Worm (Caenorhabditis elegans) whole organism, L1 larva: ENCODE measurements around the gene Y17G7B.3.

Experiments used
- C34B4.2 ChIP-seq: sonication (generic microtip); optimal IDR thresholded peaks from 2 replicates; lab custom pipeline; 2017; ENCODE audit warnings: mild to moderate bottlenecking, missing genetic modification characterization, missing compliant biosample characterization
- F16B12.6 ChIP-seq: fragments of 150-350 bp; optimal IDR thresholded peaks from 2 replicates; lab custom pipeline; 2014; ENCODE audit warnings: missing biosample characterization, missing genetic modification characterization
- Y116A8C.19 ChIP-seq: sonication (generic microtip); optimal IDR thresholded peaks from 2 replicates; lab custom pipeline; 2016; ENCODE audit warnings: missing compliant biosample characterization, missing genetic modification characterization, borderline replicate concordance
- alr-1 ChIP-seq: fragments of 200-800 bp; sonication (Bioruptor generic); optimal IDR thresholded peaks from 2 replicates; lab custom pipeline; 2018; ENCODE audit warnings: borderline replicate concordance, mild to moderate bottlenecking, missing genetic modification characterization, missing compliant biosample characterization
- aly-2 ChIP-seq: fragments of 150-350 bp; optimal IDR thresholded peaks from 2 replicates; lab custom pipeline; 2014; ENCODE audit warnings: missing biosample characterization, missing genetic modification characterization
- ama-1 ChIP-seq: fragments of 150-350 bp; optimal IDR thresholded peaks from 2 replicates; lab custom pipeline; 2014
- ceh-63 ChIP-seq: fragments of 200-800 bp; sonication (Bioruptor generic); optimal IDR thresholded peaks from 2 replicates; lab custom pipeline; 2018; ENCODE audit warnings: mild to moderate bottlenecking, missing genetic modification characterization, missing compliant biosample characterization
- ceh-8 ChIP-seq: fragments of 200-800 bp; sonication (Bioruptor generic); optimal IDR thresholded peaks from 2 replicates; lab custom pipeline; 2018; ENCODE audit warnings: mild to moderate bottlenecking, missing genetic modification characterization, moderate library complexity, missing compliant biosample characterization
- dpl-1 ChIP-seq, 3 experiments: fragments of 150-350 bp in 2 of 3; sonication (generic microtip) in 1 of 3; optimal IDR thresholded peaks; 2 replicates each; lab custom pipeline; 2014 to 2017; ENCODE audit warnings: missing biosample characterization in 3 of 3, missing genetic modification characterization in 3 of 3, missing genetic modification reagents in 3 of 3
- efl-1 ChIP-seq, 4 experiments: fragments of 150-350 bp; optimal IDR thresholded peaks in 3 of 4; peaks in 1 of 4; 1 replicate in 1 of 4; 2 replicates in 3 of 4; lab custom pipeline; 2014; ENCODE audit warnings: missing biosample characterization in 2 of 4, missing genetic modification characterization in 2 of 4, missing genetic modification reagents in 2 of 4
- ets-5 ChIP-seq: fragments of 200-800 bp; sonication (Bioruptor generic); IDR thresholded peaks from 2 replicates; pipeline ENCODE4 v1.3.6; 2022; ENCODE audit warnings: missing genetic modification characterization, missing compliant biosample characterization
- fkh-10 ChIP-seq: sonication (generic microtip); optimal IDR thresholded peaks from 2 replicates; lab custom pipeline; 2017; ENCODE audit warnings: missing biosample characterization, missing genetic modification reagents, missing genetic modification characterization
- fkh-4 ChIP-seq: sonication (generic microtip); optimal IDR thresholded peaks from 2 replicates; lab custom pipeline; 2016; ENCODE audit warnings: missing compliant biosample characterization, missing genetic modification characterization, borderline replicate concordance
- fkh-8 ChIP-seq: sonication (generic microtip); optimal IDR thresholded peaks from 2 replicates; lab custom pipeline; 2016; ENCODE audit warnings: mild to moderate bottlenecking, missing genetic modification characterization, missing compliant biosample characterization
- fos-1 ChIP-seq: fragments of 150-350 bp; optimal IDR thresholded peaks from 2 replicates; lab custom pipeline; 2014; ENCODE audit warnings: missing biosample characterization, missing genetic modification characterization
- grh-1 ChIP-seq: fragments of 200-800 bp; sonication (Bioruptor generic); IDR thresholded peaks from 2 replicates; pipeline ENCODE4 v1.3.6; 2022; ENCODE audit warnings: missing genetic modification reagents, missing genetic modification characterization, missing compliant biosample characterization
- hlh-17 ChIP-seq: fragments of 200-800 bp; sonication (Bioruptor generic); optimal IDR thresholded peaks from 2 replicates; lab custom pipeline; 2018; ENCODE audit warnings: missing genetic modification characterization, mild to moderate bottlenecking, missing compliant biosample characterization, moderate library complexity, borderline replicate concordance
- hlh-4 ChIP-seq: sonication (generic microtip); optimal IDR thresholded peaks from 2 replicates; lab custom pipeline; 2016; ENCODE audit warnings: mild to moderate bottlenecking, missing genetic modification characterization, missing compliant biosample characterization
- irx-1 ChIP-seq: sonication (generic microtip); optimal IDR thresholded peaks from 2 replicates; lab custom pipeline; 2016; ENCODE audit warnings: missing genetic modification characterization, missing compliant biosample characterization
- isw-1 ChIP-seq: fragments of 200-800 bp; sonication (Bioruptor generic); IDR thresholded peaks from 2 replicates; pipeline ENCODE4 v1.3.6; 2022; ENCODE audit warnings: missing genetic modification characterization, missing compliant biosample characterization
- lin-13 ChIP-seq: fragments of 150-350 bp; optimal IDR thresholded peaks from 2 replicates; lab custom pipeline; 2014; ENCODE audit warnings: missing biosample characterization, missing genetic modification reagents, missing genetic modification characterization
- lin-15B ChIP-seq: fragments of 150-350 bp; sonication (generic microtip); optimal IDR thresholded peaks from 3 replicates; lab custom pipeline; 2014; ENCODE audit warnings: missing biosample characterization, missing genetic modification characterization
- lin-39 ChIP-seq: fragments of 150-350 bp; optimal IDR thresholded peaks from 2 replicates; lab custom pipeline; 2014; ENCODE audit warnings: missing biosample characterization, missing genetic modification reagents, missing genetic modification characterization
- lsy-2 ChIP-seq, 2 experiments: fragments of 150-350 bp; optimal IDR thresholded peaks; 2 replicates each; lab custom pipeline; 2014; ENCODE audit warnings: missing biosample characterization in 2 of 2, missing genetic modification characterization in 2 of 2
- mef-2 ChIP-seq: fragments of 150-350 bp; optimal IDR thresholded peaks from 2 replicates; lab custom pipeline; 2014; ENCODE audit warnings: missing biosample characterization, missing genetic modification characterization
- mep-1 ChIP-seq: fragments of 150-350 bp; optimal IDR thresholded peaks from 2 replicates; lab custom pipeline; 2014; ENCODE audit warnings: missing biosample characterization, missing genetic modification characterization
- nhr-71 ChIP-seq: sonication (generic microtip); optimal IDR thresholded peaks from 2 replicates; lab custom pipeline; 2016; ENCODE audit warnings: mild to moderate bottlenecking, missing genetic modification characterization, moderate library complexity, missing compliant biosample characterization
- nhr-76 ChIP-seq: sonication (generic microtip); optimal IDR thresholded peaks from 2 replicates; lab custom pipeline; 2017; ENCODE audit warnings: missing biosample characterization, missing genetic modification characterization
- nhr-77 ChIP-seq: fragments of 150-350 bp; optimal IDR thresholded peaks from 2 replicates; lab custom pipeline; 2014; ENCODE audit warnings: missing biosample characterization, missing genetic modification characterization
- nhr-84 ChIP-seq: sonication (generic microtip); optimal IDR thresholded peaks from 2 replicates; lab custom pipeline; 2017; ENCODE audit warnings: missing biosample characterization, missing genetic modification characterization
- nhr-85 ChIP-seq: sonication (generic microtip); peaks from one replicate; lab custom pipeline; 2016; ENCODE audit warnings: missing genetic modification characterization, inconsistent platforms, missing compliant biosample characterization
- pax-3 ChIP-seq: fragments of 200-800 bp; sonication (Bioruptor generic); optimal IDR thresholded peaks from 2 replicates; lab custom pipeline; 2018; ENCODE audit warnings: mild to moderate bottlenecking, missing genetic modification characterization, moderate library complexity, missing compliant biosample characterization
- pqm-1 ChIP-seq: sonication (generic microtip); optimal IDR thresholded peaks from 3 replicates; lab custom pipeline; 2017; ENCODE audit warnings: missing biosample characterization, missing genetic modification characterization
- snpc-4 ChIP-seq: fragments of 150-350 bp; optimal IDR thresholded peaks from 2 replicates; lab custom pipeline; 2014; ENCODE audit warnings: missing biosample characterization, missing genetic modification characterization
- snu-23 ChIP-seq: sonication (generic microtip); optimal IDR thresholded peaks from 2 replicates; lab custom pipeline; 2016; ENCODE audit warnings: missing genetic modification characterization, missing compliant biosample characterization
- sox-4 ChIP-seq: sonication (generic microtip); optimal IDR thresholded peaks from 2 replicates; lab custom pipeline; 2016; ENCODE audit warnings: missing genetic modification characterization, missing compliant biosample characterization
- sptf-1 ChIP-seq: fragments of 150-350 bp; optimal IDR thresholded peaks from 2 replicates; lab custom pipeline; 2014; ENCODE audit warnings: missing biosample characterization, missing genetic modification characterization
- sup-37 ChIP-seq: fragments of 200-800 bp; sonication (Bioruptor generic); optimal IDR thresholded peaks from 2 replicates; lab custom pipeline; 2018; ENCODE audit warnings: mild to moderate bottlenecking, missing genetic modification characterization, missing compliant biosample characterization
- tlp-1 ChIP-seq: fragments of 150-350 bp; optimal IDR thresholded peaks from 2 replicates; lab custom pipeline; 2014; ENCODE audit warnings: missing biosample characterization, missing genetic modification characterization
- unc-130 ChIP-seq: fragments of 150-350 bp; optimal IDR thresholded peaks from 2 replicates; lab custom pipeline; 2017; ENCODE audit warnings: missing biosample characterization, missing genetic modification characterization, inconsistent platforms
- unc-30 ChIP-seq: sonication (generic microtip); optimal IDR thresholded peaks from 2 replicates; lab custom pipeline; 2017; ENCODE audit warnings: missing biosample characterization, missing genetic modification characterization
- unc-62 ChIP-seq: fragments of 150-350 bp; optimal IDR thresholded peaks from 2 replicates; lab custom pipeline; 2014; ENCODE audit warnings: missing biosample characterization, missing genetic modification reagents, missing genetic modification characterization
- unc-86 ChIP-seq: sonication (generic microtip); optimal IDR thresholded peaks from 2 replicates; lab custom pipeline; 2016; ENCODE audit warnings: missing genetic modification characterization, missing compliant biosample characterization
- vab-15 ChIP-seq: sonication (generic microtip); optimal IDR thresholded peaks from 2 replicates; lab custom pipeline; 2017; ENCODE audit warnings: missing genotype, mild to moderate bottlenecking, missing genetic modification characterization, missing compliant biosample characterization
- zag-1 ChIP-seq: fragments of 150-350 bp; optimal IDR thresholded peaks from 2 replicates; lab custom pipeline; 2014; ENCODE audit warnings: missing biosample characterization, missing genetic modification characterization
- ztf-4 ChIP-seq: fragments of 150-350 bp; optimal IDR thresholded peaks from 2 replicates; lab custom pipeline; 2014; ENCODE audit warnings: missing biosample characterization, missing genetic modification characterization

Y17G7B.3 gene

ce11 chrII:12028707-12029106, 39.9 kb downstream of the Y17G7B.3 start (continued):
- TF ChIP-seq pqm-1 (tag; lab: Kevin White, UChicago) (no peak), F16B12.6 (tag; lab: Kevin White, UChicago) (no peak)

DNA sequence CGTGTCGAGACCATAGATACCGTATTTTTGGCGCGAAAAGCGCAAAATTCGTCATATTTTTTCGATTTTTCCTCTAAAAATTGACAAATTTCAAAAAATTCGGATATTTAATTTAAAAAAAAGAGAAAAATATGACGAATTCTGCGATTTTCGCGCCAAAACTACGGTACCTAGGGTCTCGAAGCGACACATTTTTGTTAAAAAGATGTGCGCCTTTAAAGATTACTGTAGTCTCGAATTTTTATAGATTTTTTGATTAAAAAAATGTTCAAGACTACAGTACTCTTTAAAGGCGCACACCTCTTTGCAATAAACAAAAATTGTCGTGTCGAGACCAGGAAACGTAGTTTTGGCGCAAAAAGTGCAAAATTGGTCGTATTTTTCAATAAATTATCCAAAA, 47.3 kb downstream of the Y17G7B.3 start:
- TF ChIP-seq C34B4.2, result no peak
- no peak for TF ChIP-seq isw-1
- TF ChIP-seq unc-30 (tag; lab: Kevin White, UChicago), result no peak
- TF ChIP-seq unc-130 (tag; lab: Kevin White, UChicago), result no peak
- TF ChIP-seq fkh-10 (GFP tag; lab: Kevin White, UChicago), result no peak
- TF ChIP-seq tlp-1 (tag; lab: Kevin White, UChicago), result no peak
- no peak for TF ChIP-seq lsy-2 (tag; optimal IDR thresholded peaks at IDR 0.05; lab: Kevin White, UChicago)
- TF ChIP-seq lin-15B, result no peak
- no peak for TF ChIP-seq lin-13 (GFP tag; lab: Kevin White, UChicago)
- no peak for TF ChIP-seq ama-1 (lab: Kevin White, UChicago)
- TF ChIP-seq nhr-84 (tag; lab: Kevin White, UChicago), result no peak
- TF ChIP-seq snpc-4, result no peak
- no peak for TF ChIP-seq ceh-8 (GFP tag; lab: Kevin White, UChicago)
- TF ChIP-seq nhr-76 (tag; lab: Kevin White, UChicago), result no peak
- no peak for TF ChIP-seq ztf-4 (tag; lab: Kevin White, UChicago)
- no peak for TF ChIP-seq sup-37 (GFP tag; lab: Kevin White, UChicago)
- TF ChIP-seq ets-5 (GFP tag; lab: Robert Waterston, UW), result no peak
- TF ChIP-seq nhr-77 (tag; lab: Kevin White, UChicago), result no peak
- TF ChIP-seq mef-2, result no peak
- TF ChIP-seq pax-3 (tag; lab: Kevin White, UChicago), result no peak

DNA sequence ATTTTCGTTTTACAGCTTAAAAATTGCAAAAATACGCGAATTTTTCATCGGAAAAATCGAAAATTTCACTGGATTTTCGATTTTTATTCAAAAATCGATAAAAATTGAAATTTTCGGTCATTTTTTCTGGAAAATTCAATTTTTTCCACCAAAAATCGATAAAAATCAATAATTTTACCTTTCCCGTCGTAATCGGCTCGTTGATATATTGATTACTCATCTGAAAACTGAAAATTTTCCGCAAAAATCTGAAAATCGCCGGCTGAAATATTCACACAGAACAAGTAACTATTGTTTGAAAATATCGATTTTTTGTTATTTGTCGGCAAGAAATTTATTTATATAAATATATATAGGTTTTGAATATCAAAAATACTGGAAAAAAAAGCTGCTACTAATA, 47.7 kb downstream of the Y17G7B.3 start, which contains the start of gene cyn-16:
Gene cyn-16, minus strand, starts transcription at position 227 of the 400 bp plus-strand sequence.
- TF ChIP-seq mep-1 (tag; lab: Kevin White, UChicago) (no peak), efl-1 (optimal IDR thresholded peaks at IDR 0.05; lab: Kevin White, UChicago) (no peak), efl-1 (GFP tag; optimal IDR thresholded peaks at IDR 0.05 in 1 of 2; lab: Kevin White, UChicago) (peak in 1 of 2 experiments; percentile 49), fkh-8 (tag; lab: Kevin White, UChicago) (no peak), sptf-1 (tag; lab: Kevin White, UChicago) (no peak), Y116A8C.19 (tag; lab: Kevin White, UChicago) (no peak)

- peak; percentile 62 for TF ChIP-seq nhr-85
- TF ChIP-seq alr-1 (tag; lab: Kevin White, UChicago), result no peak
Observed at ce11 chrII:12039039-12039438, 50.2 kb downstream of the Y17G7B.3 start, which contains the start of gene tpi-1. tpi-1 (minus strand) TSS chrII:12039139.

ce11 chrII:12040167-12040566, 51.3 kb downstream of the Y17G7B.3 start:
- TF ChIP-seq fkh-4 (no peak), fos-1 (tag; lab: Kevin White, UChicago) (no peak), hlh-17 (GFP tag; lab: Kevin White, UChicago) (no peak), snu-23 (GFP tag; lab: Kevin White, UChicago) (peak; percentile 80), nhr-76 (tag; lab: Kevin White, UChicago) (no peak), ceh-63 (no peak), nhr-84 (tag; lab: Kevin White, UChicago) (no peak), dpl-1 (GFP tag; optimal IDR thresholded peaks at IDR 0.05; lab: Kevin White, UChicago) (peak in 2 of 3 experiments; percentile 21 to 27), grh-1 (no peak), unc-62 (GFP tag; lab: Kevin White, UChicago) (no peak), irx-1 (tag; lab: Kevin White, UChicago) (no peak), zag-1 (no peak), sox-4 (no peak), fkh-10 (GFP tag; lab: Kevin White, UChicago) (no peak), unc-86 (no peak), vab-15 (tag; lab: Kevin White, UChicago) (no peak), pqm-1 (tag; lab: Kevin White, UChicago) (no peak), fkh-8 (tag; lab: Kevin White, UChicago) (peak; percentile 50), aly-2 (tag; lab: Kevin White, UChicago) (no peak), lin-15B (no peak), hlh-4 (tag; lab: Kevin White, UChicago) (no peak), nhr-71 (tag; lab: Kevin White, UChicago) (peak; percentile 67), Y116A8C.19 (tag; lab: Kevin White, UChicago) (no peak), lin-39 (tag; lab: Kevin White, UChicago) (no peak), mef-2 (no peak)
